Fruit fly (Drosophila melanogaster) S2 (cell line): ENCODE data around the gene Cnx99A.
"Not testable (repeated sequence)": the region's sequence is repeated elsewhere in the genome, so short reads cannot be mapped to it uniquely, and the experiment has no call there.

Experiments used
- CG8478 ChIP-seq: fragments of >200 bp; optimal IDR thresholded peaks from 2 replicates; lab custom pipeline; 2018
- CTCF ChIP-seq, 2 experiments: fragments of >200 bp; optimal IDR thresholded peaks; 2 replicates each; lab custom pipeline; 2018

- TF ChIP-seq CTCF (optimal IDR thresholded peaks at IDR 0.05; lab: Kevin White, UChicago), result peak in 1 of 2 experiments; percentile 41
- TF ChIP-seq CG8478 (lab: Kevin White, UChicago), result not testable (repeated sequence)
Measured at dm6 chr3R:29319481-29320289, at the start of gene Cnx99A.
